Worm (Caenorhabditis elegans) whole organism, mixed stage, embryonic: ENCODE measurements around the gene acds-10.

Source experiments
- M03D4.4 ChIP-seq: sonication (generic microtip); optimal IDR thresholded peaks from 2 replicates; lab custom pipeline; 2017; ENCODE audit warnings: mild to moderate bottlenecking, missing genetic modification characterization, missing compliant biosample characterization
- bed-3 ChIP-seq: fragments of 200-800 bp; sonication (Bioruptor generic); optimal IDR thresholded peaks from 3 replicates; lab custom pipeline; 2018; ENCODE audit warnings: mild to moderate bottlenecking, missing genetic modification characterization, moderate library complexity, missing compliant biosample characterization
- blmp-1 ChIP-seq: fragments of 150-350 bp; optimal IDR thresholded peaks from 2 replicates; lab custom pipeline; 2014; ENCODE audit warnings: missing biosample characterization, missing genetic modification characterization
- ceh-39 ChIP-seq: fragments of 150-350 bp; optimal IDR thresholded peaks from 2 replicates; lab custom pipeline; 2014; ENCODE audit warnings: missing biosample characterization, missing genetic modification characterization
- ceh-43 ChIP-seq: fragments of 200-800 bp; sonication (Bioruptor generic); optimal IDR thresholded peaks from 2 replicates; lab custom pipeline; 2018; ENCODE audit warnings: mild to moderate bottlenecking, missing genetic modification characterization, moderate library complexity, missing compliant biosample characterization
- ceh-83 ChIP-seq: fragments of 200-800 bp; sonication (Bioruptor generic); optimal IDR thresholded peaks from 2 replicates; lab custom pipeline; 2018; ENCODE audit warnings: mild to moderate bottlenecking, missing genetic modification characterization, missing compliant biosample characterization
- ces-1 ChIP-seq: fragments of 150-350 bp; optimal IDR thresholded peaks from 2 replicates; lab custom pipeline; 2014; ENCODE audit warnings: missing biosample characterization, missing genetic modification reagents, missing genetic modification characterization
- cnd-1 ChIP-seq: fragments of 200-800 bp; sonication (Bioruptor generic); optimal IDR thresholded peaks from 2 replicates; lab custom pipeline; 2018; ENCODE audit warnings: mild to moderate bottlenecking, missing genetic modification characterization, missing compliant biosample characterization
- drap-1 ChIP-seq: fragments of 200-800 bp; sonication (Bioruptor generic); optimal IDR thresholded peaks from 3 replicates; lab custom pipeline; 2018; ENCODE audit warnings: mild to moderate bottlenecking, missing genetic modification characterization, missing compliant biosample characterization
- elt-1 ChIP-seq: sonication (generic microtip); optimal IDR thresholded peaks from 2 replicates; lab custom pipeline; 2017; ENCODE audit warnings: missing genetic modification characterization, mild to moderate bottlenecking, missing compliant biosample characterization, antibody characterized with exemption, moderate library complexity, borderline replicate concordance; ENCODE audit not compliant: insufficient read depth
- elt-3 ChIP-seq: fragments of 150-350 bp; optimal IDR thresholded peaks from 2 replicates; lab custom pipeline; 2014; ENCODE audit warnings: missing biosample characterization, missing genetic modification characterization
- ham-2 ChIP-seq: fragments of 200-800 bp; sonication (Bioruptor generic); optimal IDR thresholded peaks from 2 replicates; lab custom pipeline; 2018; ENCODE audit warnings: mild to moderate bottlenecking, missing genetic modification characterization, missing compliant biosample characterization
- hlh-1 ChIP-seq: fragments of 150-350 bp; optimal IDR thresholded peaks from 2 replicates; lab custom pipeline; 2014; ENCODE audit warnings: missing biosample characterization, missing genetic modification reagents, missing genetic modification characterization
- lin-13 ChIP-seq: fragments of 150-350 bp; optimal IDR thresholded peaks from 2 replicates; lab custom pipeline; 2014; ENCODE audit warnings: missing biosample characterization, missing genetic modification characterization
- lin-32 ChIP-seq: fragments of 200-800 bp; sonication (Bioruptor generic); optimal IDR thresholded peaks from 2 replicates; lab custom pipeline; 2018; ENCODE audit warnings: mild to moderate bottlenecking, missing genetic modification characterization, missing compliant biosample characterization
- lsy-2 ChIP-seq: fragments of 150-350 bp; optimal IDR thresholded peaks from 2 replicates; lab custom pipeline; 2014; ENCODE audit warnings: missing biosample characterization, missing genetic modification characterization
- mab-5 ChIP-seq: fragments of 150-350 bp; optimal IDR thresholded peaks from 2 replicates; lab custom pipeline; 2014; ENCODE audit warnings: missing biosample characterization, missing genetic modification characterization
- mep-1 ChIP-seq: fragments of 150-350 bp; optimal IDR thresholded peaks from 2 replicates; lab custom pipeline; 2017; ENCODE audit warnings: missing biosample characterization, missing genetic modification reagents, missing genetic modification characterization, inconsistent platforms
- mls-2 ChIP-seq: sonication (generic microtip); optimal IDR thresholded peaks from 2 replicates; lab custom pipeline; 2016; ENCODE audit warnings: mild to moderate bottlenecking, missing genetic modification characterization, moderate library complexity, missing compliant biosample characterization
- nhr-12 ChIP-seq: fragments of 150-350 bp; optimal IDR thresholded peaks from 2 replicates; lab custom pipeline; 2014; ENCODE audit warnings: missing biosample characterization, missing genetic modification characterization
- nhr-2 ChIP-seq: fragments of 150-350 bp; optimal IDR thresholded peaks from 2 replicates; lab custom pipeline; 2014; ENCODE audit warnings: missing biosample characterization, missing genetic modification characterization
- nhr-237 ChIP-seq: fragments of 150-350 bp; optimal IDR thresholded peaks from 2 replicates; lab custom pipeline; 2014; ENCODE audit warnings: missing biosample characterization, missing genetic modification characterization
- nhr-28 ChIP-seq: fragments of 150-350 bp; optimal IDR thresholded peaks from 2 replicates; lab custom pipeline; 2014; ENCODE audit warnings: missing biosample characterization, missing genetic modification characterization
- nhr-76 ChIP-seq: sonication (generic microtip); optimal IDR thresholded peaks from 2 replicates; lab custom pipeline; 2017; ENCODE audit warnings: missing biosample characterization, missing genetic modification characterization
- pha-4 ChIP-seq: fragments of 150-350 bp; optimal IDR thresholded peaks from 2 replicates; lab custom pipeline; 2018; ENCODE audit warnings: missing biosample characterization, missing genetic modification reagents, missing genetic modification characterization
- sem-2 ChIP-seq: fragments of 200-800 bp; sonication (Bioruptor generic); optimal IDR thresholded peaks from 2 replicates; lab custom pipeline; 2018; ENCODE audit warnings: mild to moderate bottlenecking, missing genetic modification characterization, missing compliant biosample characterization
- snpc-4 ChIP-seq: fragments of 150-350 bp; optimal IDR thresholded peaks from 2 replicates; lab custom pipeline; 2014; ENCODE audit warnings: missing biosample characterization, missing genetic modification characterization
- sptf-1 ChIP-seq: sonication (generic microtip); optimal IDR thresholded peaks from 2 replicates; lab custom pipeline; 2017; ENCODE audit warnings: mild to moderate bottlenecking, missing genetic modification characterization, moderate library complexity, missing compliant biosample characterization
- tbx-8 ChIP-seq: fragments of 200-800 bp; sonication (Bioruptor generic); optimal IDR thresholded peaks from 2 replicates; lab custom pipeline; 2018; ENCODE audit warnings: mild to moderate bottlenecking, missing genetic modification characterization, moderate library complexity, missing compliant biosample characterization
- unc-120 ChIP-seq: sonication (generic microtip); optimal IDR thresholded peaks from 2 replicates; lab custom pipeline; 2017; ENCODE audit warnings: missing genetic modification characterization, missing compliant biosample characterization; ENCODE audit not compliant: poor library complexity, severe bottlenecking
- unc-39 ChIP-seq: fragments of 150-350 bp; optimal IDR thresholded peaks from 2 replicates; lab custom pipeline; 2014; ENCODE audit warnings: missing biosample characterization, missing genetic modification characterization
- unc-62 ChIP-seq: fragments of 150-350 bp; optimal IDR thresholded peaks from 2 replicates; lab custom pipeline; 2014; ENCODE audit warnings: missing biosample characterization, missing genetic modification reagents, missing genetic modification characterization
- zip-8 ChIP-seq: fragments of 150-350 bp; optimal IDR thresholded peaks from 2 replicates; lab custom pipeline; 2014; ENCODE audit warnings: missing biosample characterization, missing genetic modification characterization
- ztf-11 ChIP-seq: fragments of 150-350 bp; optimal IDR thresholded peaks from 2 replicates; lab custom pipeline; 2014; ENCODE audit warnings: missing biosample characterization, missing genetic modification characterization

acds-10 gene

ce11 chrV:5722093-5722492, 25.5 kb upstream of the acds-10 start:
- no peak for TF ChIP-seq nhr-12 (tag; lab: Kevin White, UChicago)
- TF ChIP-seq blmp-1 (tag; lab: Kevin White, UChicago): no peak

DNA sequence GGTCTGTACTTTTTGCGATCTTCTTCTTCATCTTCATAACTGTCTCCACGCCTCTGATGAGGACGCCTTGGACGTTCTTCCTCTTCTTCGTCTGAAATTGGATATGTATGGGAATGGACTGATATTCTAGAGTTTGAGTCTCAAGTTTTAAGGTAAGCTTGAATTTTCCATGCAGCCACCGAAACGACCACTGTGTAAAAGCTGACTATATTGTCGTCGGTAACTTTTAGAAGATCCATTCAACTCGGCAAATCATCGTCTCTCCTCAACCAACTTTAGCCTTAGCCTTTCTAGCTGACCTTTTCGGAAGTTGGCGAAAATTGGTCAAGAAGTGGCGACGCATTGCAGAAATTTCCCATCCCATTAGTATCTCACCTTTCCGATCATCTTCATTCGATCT, 23.2 kb upstream of the acds-10 start:
- TF ChIP-seq mep-1 (tag; lab: Kevin White, UChicago): no peak
- no peak for TF ChIP-seq ceh-39
- no peak for TF ChIP-seq M03D4.4 (tag; lab: Kevin White, UChicago)

- TF ChIP-seq mep-1 (tag; lab: Kevin White, UChicago) (no peak), M03D4.4 (tag; lab: Kevin White, UChicago) (no peak), tbx-8 (GFP tag; lab: Kevin White, UChicago) (no peak), unc-62 (GFP tag; lab: Kevin White, UChicago) (no peak), ham-2 (GFP tag; lab: Kevin White, UChicago) (no peak), cnd-1 (tag; lab: Kevin White, UChicago) (no peak), nhr-12 (tag; lab: Kevin White, UChicago) (no peak), nhr-28 (tag; lab: Kevin White, UChicago) (no peak), mls-2 (tag; lab: Kevin White, UChicago) (no peak), ceh-43 (no peak), elt-3 (no peak), lin-13 (no peak), ces-1 (GFP tag; lab: Kevin White, UChicago) (no peak), lin-32 (GFP tag; lab: Kevin White, UChicago) (no peak)
Measured at ce11 chrV:5726463-5726862, 21.2 kb upstream of the acds-10 start, which contains the start of gene K09H11.4. TSS of gene K09H11.4 (minus strand) at chrV:5726563.

- no peak for TF ChIP-seq M03D4.4 (tag; lab: Kevin White, UChicago)
- TF ChIP-seq blmp-1 (tag; lab: Kevin White, UChicago): no peak
- no peak for TF ChIP-seq lin-32 (GFP tag; lab: Kevin White, UChicago)
- no peak for TF ChIP-seq ces-1 (GFP tag; lab: Kevin White, UChicago)
- no peak for TF ChIP-seq elt-3
Measured at ce11 chrV:5730783-5731182, 16.8 kb upstream of the acds-10 start, which contains the start of gene K09H11.15. TSS of gene K09H11.15 (minus strand) at chrV:5730883.

ce11 chrV:5736068-5736467, 11.6 kb upstream of the acds-10 start, which contains the start of gene K09H11.6:
TSS of gene K09H11.6 (minus strand) at chrV:5736168.
- TF ChIP-seq nhr-76 (tag; lab: Kevin White, UChicago): no peak
- TF ChIP-seq elt-3: no peak
- no peak for TF ChIP-seq sem-2 (GFP tag; lab: Kevin White, UChicago)
- no peak for TF ChIP-seq blmp-1 (tag; lab: Kevin White, UChicago)
- TF ChIP-seq unc-62 (GFP tag; lab: Kevin White, UChicago): no peak
- no peak for TF ChIP-seq mls-2 (tag; lab: Kevin White, UChicago)
- TF ChIP-seq nhr-237 (tag; lab: Kevin White, UChicago): no peak
- no peak for TF ChIP-seq elt-1 (tag; lab: Kevin White, UChicago)
- TF ChIP-seq drap-1 (GFP tag; lab: Kevin White, UChicago): no peak
- no peak for TF ChIP-seq lin-13
- no peak for TF ChIP-seq ham-2 (GFP tag; lab: Kevin White, UChicago)
- no peak for TF ChIP-seq lin-32 (GFP tag; lab: Kevin White, UChicago)
- no peak for TF ChIP-seq lsy-2
- TF ChIP-seq pha-4 (tag; lab: Kevin White, UChicago): no peak
- no peak for TF ChIP-seq bed-3 (GFP tag; lab: Kevin White, UChicago)
- TF ChIP-seq hlh-1 (tag; lab: Kevin White, UChicago): no peak
- no peak for TF ChIP-seq ceh-43
- TF ChIP-seq mab-5 (tag; lab: Kevin White, UChicago): no peak
- no peak for TF ChIP-seq cnd-1 (tag; lab: Kevin White, UChicago)
- TF ChIP-seq snpc-4 (tag; lab: Kevin White, UChicago): no peak

DNA sequence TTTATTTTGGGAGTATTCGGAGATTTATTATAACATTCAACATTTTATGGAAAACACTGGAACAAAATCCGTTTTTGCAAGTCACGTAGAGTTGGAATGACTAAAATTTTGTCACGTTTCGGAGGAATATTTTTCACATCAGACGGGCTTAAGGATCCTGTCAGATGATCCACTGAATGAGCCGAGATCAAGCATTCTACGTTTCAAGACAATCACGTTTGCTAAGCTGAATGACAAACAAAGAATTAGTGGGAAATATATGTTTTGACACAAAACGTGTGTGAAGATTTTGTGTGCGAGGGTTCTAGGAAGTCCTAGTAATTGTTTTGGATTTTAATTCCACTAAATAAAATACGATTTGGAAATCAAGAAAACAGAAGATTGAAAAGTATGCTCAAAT, 8.2 kb upstream of the acds-10 start:
- TF ChIP-seq mab-5 (tag; lab: Kevin White, UChicago): no peak
- TF ChIP-seq pha-4 (tag; lab: Kevin White, UChicago): no peak
- TF ChIP-seq zip-8 (tag; lab: Kevin White, UChicago): no peak
- TF ChIP-seq ceh-83 (GFP tag; lab: Kevin White, UChicago): no peak
- TF ChIP-seq tbx-8 (GFP tag; lab: Kevin White, UChicago): no peak
- no peak for TF ChIP-seq nhr-12 (tag; lab: Kevin White, UChicago)
- TF ChIP-seq ztf-11: no peak
- no peak for TF ChIP-seq mls-2 (tag; lab: Kevin White, UChicago)
- TF ChIP-seq M03D4.4 (tag; lab: Kevin White, UChicago): no peak
- TF ChIP-seq lsy-2: no peak
- TF ChIP-seq unc-120 (tag; lab: Kevin White, UChicago): no peak
- TF ChIP-seq nhr-2: no peak
- TF ChIP-seq unc-39 (tag; lab: Kevin White, UChicago): no peak
- TF ChIP-seq ces-1 (GFP tag; lab: Kevin White, UChicago): no peak
- TF ChIP-seq unc-62 (GFP tag; lab: Kevin White, UChicago): no peak
- no peak for TF ChIP-seq sptf-1 (tag; lab: Kevin White, UChicago)
- no peak for TF ChIP-seq bed-3 (GFP tag; lab: Kevin White, UChicago)
- TF ChIP-seq elt-3: no peak
